Fruit fly (Drosophila melanogaster): ENCODE data around the gene ppan.

ppan gene

dm6 chr3R:21111046-21111480, 5.0 kb upstream of the ppan start, which contains the start of gene Rab11 (continued):
- TF ChIP-seq ttk (GFP tag; IDR thresholded peaks at IDR 0.05): no peak
- TF ChIP-seq bbx (GFP tag; IDR thresholded peaks at IDR 0.05; ENCODE audit: partially characterized antibody): peak; percentile 88
- peak; percentile 68; the same call in 2 of the 3 replicates for TF ChIP-seq CG17361 (GFP tag; IDR thresholded peaks at IDR 0.05)
- no peak for TF ChIP-seq NK7.1 (GFP tag; optimal IDR thresholded peaks at IDR 0.05)
- no peak for TF ChIP-seq CG7987 (GFP tag; optimal IDR thresholded peaks at IDR 0.05)
- no peak for TF ChIP-seq H15 (GFP tag; IDR thresholded peaks at IDR 0.05)
- TF ChIP-seq Meics (GFP tag; optimal IDR thresholded peaks at IDR 0.05): peak; percentile 21
- no peak for TF ChIP-seq salm (tag; optimal IDR thresholded peaks at IDR 0.05)
- TF ChIP-seq ro (GFP tag; IDR thresholded peaks at IDR 0.05): no peak
- TF ChIP-seq Ada2b (GFP tag; IDR thresholded peaks at IDR 0.05): 0 out of 2 replicates have a peak, but pooled peaks have one; percentile 14
- peak; percentile 58 for TF ChIP-seq CG15514 (GFP tag; optimal IDR thresholded peaks at IDR 0.05)
- no peak for TF ChIP-seq esg (GFP tag; conservative IDR thresholded peaks at IDR 0.05)
- TF ChIP-seq lab (GFP tag; optimal IDR thresholded peaks at IDR 0.05): peak; percentile 44
- TF ChIP-seq CG2875 (GFP tag; optimal IDR thresholded peaks at IDR 0.05): no peak
- no peak for TF ChIP-seq sens-2 (GFP tag; IDR thresholded peaks at IDR 0.05)
- no peak for TF ChIP-seq CG10274 (GFP tag; optimal IDR thresholded peaks at IDR 0.05)
- no peak for TF ChIP-seq oc (tag; optimal IDR thresholded peaks at IDR 0.05)
- TF ChIP-seq CG10979 (tag; optimal IDR thresholded peaks at IDR 0.05): no peak
- peak; percentile 83 for TF ChIP-seq sna (GFP tag; IDR thresholded peaks at IDR 0.05; ENCODE audit: partially characterized antibody)
- TF ChIP-seq CG9797 (GFP tag; optimal IDR thresholded peaks at IDR 0.05): peak; percentile 17
- peak; percentile 91 for TF ChIP-seq CG16813 (GFP tag; IDR thresholded peaks at IDR 0.05; ENCODE audit: partially characterized antibody)
- no peak for TF ChIP-seq CG9609 (GFP tag; optimal IDR thresholded peaks at IDR 0.05)
- no peak for TF ChIP-seq mirr (GFP tag; optimal IDR thresholded peaks at IDR 0.05)
- no peak for TF ChIP-seq cas (GFP tag; IDR thresholded peaks at IDR 0.05)
- TF ChIP-seq CG13775 (GFP tag; optimal IDR thresholded peaks at IDR 0.05): peak; percentile 66
- TF ChIP-seq cwo (GFP tag; optimal IDR thresholded peaks at IDR 0.05): peak; percentile 20
- peak; percentile 64 for TF ChIP-seq CG9727 (GFP tag; optimal IDR thresholded peaks at IDR 0.05)
- TF ChIP-seq knrl (GFP tag; IDR thresholded peaks at IDR 0.05; ENCODE audit: partially characterized antibody): peak; percentile 96
- TF ChIP-seq CG18011 (GFP tag; optimal IDR thresholded peaks at IDR 0.05): peak; percentile 9
- TF ChIP-seq CG6254 (GFP tag; optimal IDR thresholded peaks at IDR 0.05): no peak
- peak; percentile 20 for TF ChIP-seq Six4 (GFP tag; optimal IDR thresholded peaks at IDR 0.05)
- TF ChIP-seq CG3726 (GFP tag; IDR thresholded peaks at IDR 0.05): no peak
- TF ChIP-seq az2 (GFP tag; optimal IDR thresholded peaks at IDR 0.05): peak; percentile 53
- no peak for TF ChIP-seq shn (GFP tag; optimal IDR thresholded peaks at IDR 0.05)
- peak; percentile 75 for TF ChIP-seq nmo (GFP tag; optimal IDR thresholded peaks at IDR 0.05)
- TF ChIP-seq Dfd (GFP tag; optimal IDR thresholded peaks at IDR 0.05): no peak
- no peak for TF ChIP-seq D (optimal IDR thresholded peaks at IDR 0.05)
- TF ChIP-seq D (GFP tag; optimal IDR thresholded peaks at IDR 0.05): no peak
- no peak for TF ChIP-seq da (GFP tag; optimal IDR thresholded peaks at IDR 0.05)
- peak; percentile 36 to 44 for TF ChIP-seq Pdp1 (GFP tag; optimal IDR thresholded peaks at IDR 0.05)
- no peak for TF ChIP-seq slp2 (GFP tag; optimal IDR thresholded peaks at IDR 0.05)
- TF ChIP-seq insv (GFP tag; optimal IDR thresholded peaks at IDR 0.05): peak in 1 of 2 experiments; percentile 31
- TF ChIP-seq CG30431 (GFP tag; optimal IDR thresholded peaks at IDR 0.05): no peak
- TF ChIP-seq gfzf (GFP tag; optimal IDR thresholded peaks at IDR 0.05): peak; percentile 50
- peak; percentile 52 for TF ChIP-seq CG13894 (tag; optimal IDR thresholded peaks at IDR 0.05)
- peak; percentile 43; the same call in 2 of the 3 replicates for TF ChIP-seq tgo (GFP tag; IDR thresholded peaks at IDR 0.05)
- TF ChIP-seq gce (GFP tag; IDR thresholded peaks at IDR 0.05): no peak
- peak; percentile 35 for TF ChIP-seq Chrac-16 (GFP tag; optimal IDR thresholded peaks at IDR 0.05)
- TF ChIP-seq Dbx (GFP tag; IDR thresholded peaks at IDR 0.05): peak; percentile 57; the same call in 2 of the 3 replicates
- no peak for TF ChIP-seq CG8089 (GFP tag; optimal IDR thresholded peaks at IDR 0.05)
- TF ChIP-seq pum (GFP tag; optimal IDR thresholded peaks at IDR 0.05): peak; percentile 52
